Fruit fly (Drosophila melanogaster) whole organism: ENCODE measurements around the gene CG8925.

Experiments
- EcR ChIP-seq, 2 experiments: fragments of >200 bp; optimal IDR thresholded peaks; 2 replicates each; lab custom pipeline; 2017; ENCODE audit warnings: missing biosample characterization in 2 of 2, missing genetic modification characterization in 2 of 2, missing genetic modification reagents in 2 of 2
- pan ChIP-seq: fragments of >200 bp; optimal IDR thresholded peaks from 2 replicates; lab custom pipeline; 2017
- usp ChIP-seq: fragments of >200 bp; optimal IDR thresholded peaks from 2 replicates; lab custom pipeline; 2017; ENCODE audit warnings: missing biosample characterization, missing genetic modification characterization, mixed read lengths

dm6 chr3R:16157564-16158242 lies 14.1 kb upstream of the CG8925 start:
- TF ChIP-seq EcR (GFP tag; optimal IDR thresholded peaks at IDR 0.05; lab: Kevin White, UChicago) (no peak), pan (no peak), usp (GFP tag; lab: Kevin White, UChicago) (no peak)
